Fruit fly (Drosophila melanogaster) whole organism, embryonic: Measurements from ENCODE around the gene CG6330.

ENCODE experiments used
- B-H1 ChIP-seq: fragments of 200-800 bp; sonication (Bioruptor generic); IDR thresholded peaks from 3 replicates; pipeline ENCODE4 v1.3.6; 2022; ENCODE audit warnings: missing biosample characterization, missing genetic modification characterization
- Blimp-1 ChIP-seq: fragments of 200-800 bp; sonication (Bioruptor generic); optimal IDR thresholded peaks from 3 replicates; lab custom pipeline; 2018; ENCODE audit warnings: missing biosample characterization, missing genetic modification characterization, mild to moderate bottlenecking, moderate library complexity, missing genetic modification reagents
- CG10147 ChIP-seq: fragments of 200-800 bp; sonication (Bioruptor generic); optimal IDR thresholded peaks from 2 replicates; lab custom pipeline; 2019; ENCODE audit warnings: missing biosample characterization, mild to moderate bottlenecking, missing genetic modification characterization, moderate library complexity
- CG10543 ChIP-seq: fragments of 200-800 bp; sonication (Bioruptor generic); optimal IDR thresholded peaks from 3 replicates; lab custom pipeline; 2017; ENCODE audit warnings: missing biosample characterization, mild to moderate bottlenecking, missing genetic modification characterization, moderate library complexity
- CG10654 ChIP-seq: fragments of 200-800 bp; sonication (Bioruptor generic); optimal IDR thresholded peaks from 2 replicates; lab custom pipeline; 2016; ENCODE audit warnings: missing biosample characterization, missing genetic modification characterization
- CG12071 ChIP-seq: fragments of 200-800 bp; sonication (Bioruptor generic); optimal IDR thresholded peaks from 3 replicates; lab custom pipeline; 2018; ENCODE audit warnings: missing biosample characterization, mild to moderate bottlenecking, missing genetic modification characterization
- CG13287 ChIP-seq: fragments of 200-800 bp; sonication (Bioruptor generic); IDR thresholded peaks from 2 replicates; pipeline ENCODE4 v1.3.6; 2022; ENCODE audit warnings: missing biosample characterization, missing genetic modification characterization; ENCODE audit not compliant: partially characterized antibody
- CG16813 ChIP-seq: fragments of 200-800 bp; sonication (Bioruptor generic); IDR thresholded peaks from 3 replicates; pipeline ENCODE4 v1.3.6; 2022; ENCODE audit warnings: missing biosample characterization, missing genetic modification characterization; ENCODE audit not compliant: partially characterized antibody
- CG16815 ChIP-seq: fragments of 200-800 bp; sonication (Bioruptor generic); optimal IDR thresholded peaks from 3 replicates; lab custom pipeline; 2017; ENCODE audit warnings: missing biosample characterization, mild to moderate bottlenecking, missing genetic modification characterization
- CG17385 ChIP-seq: fragments of 200-800 bp; sonication (Bioruptor generic); optimal IDR thresholded peaks from 3 replicates; lab custom pipeline; 2018; ENCODE audit warnings: missing biosample characterization, mild to moderate bottlenecking, missing genetic modification characterization
- CG18476 ChIP-seq: fragments of 200-800 bp; sonication (Bioruptor generic); optimal IDR thresholded peaks from 2 replicates; lab custom pipeline; 2016; ENCODE audit warnings: missing biosample characterization, mild to moderate bottlenecking, missing genetic modification characterization
- CG2678 ChIP-seq: fragments of 200-800 bp; sonication (Bioruptor generic); optimal IDR thresholded peaks from 3 replicates; lab custom pipeline; 2019; ENCODE audit warnings: missing biosample characterization, mild to moderate bottlenecking, missing genetic modification characterization, moderate library complexity
- CG2889 ChIP-seq: fragments of 200-800 bp; sonication (Bioruptor generic); IDR thresholded peaks from 3 replicates; pipeline ENCODE4 v1.3.6; 2022; ENCODE audit warnings: missing biosample characterization, missing genetic modification characterization
- CG30020 ChIP-seq: fragments of 200-800 bp; optimal IDR thresholded peaks from 2 replicates; lab custom pipeline; 2019; ENCODE audit warnings: missing biosample characterization, mild to moderate bottlenecking, missing genetic modification characterization, moderate library complexity
- CG30431 ChIP-seq: fragments of 200-800 bp; sonication (Bioruptor generic); optimal IDR thresholded peaks from 2 replicates; lab custom pipeline; 2017; ENCODE audit warnings: missing biosample characterization, missing genetic modification characterization
- CG32767 ChIP-seq: fragments of 200-800 bp; sonication (Bioruptor generic); IDR thresholded peaks from 2 replicates; pipeline ENCODE4 v1.3.6; 2022; ENCODE audit warnings: missing biosample characterization, missing genetic modification characterization
- CG4360 ChIP-seq: fragments of 200-800 bp; sonication (Bioruptor generic); IDR thresholded peaks from 2 replicates; pipeline ENCODE4 v1.3.6; 2022; ENCODE audit warnings: missing biosample characterization, missing genetic modification characterization
- CG4617 ChIP-seq: fragments of 200-800 bp; sonication (Bioruptor generic); optimal IDR thresholded peaks from 3 replicates; lab custom pipeline; 2016; ENCODE audit warnings: missing biosample characterization, missing genetic modification characterization, borderline replicate concordance
- CG5245 ChIP-seq: fragments of 200-800 bp; sonication (Bioruptor generic); optimal IDR thresholded peaks from 3 replicates; lab custom pipeline; 2016; ENCODE audit warnings: missing biosample characterization, missing genetic modification characterization
- CG6272 ChIP-seq: fragments of 200-800 bp; sonication (Bioruptor generic); IDR thresholded peaks from 2 replicates; pipeline ENCODE4 v1.3.6; 2022; ENCODE audit warnings: missing biosample characterization, missing genetic modification characterization
- CG6683 ChIP-seq: fragments of 200-800 bp; sonication (Bioruptor generic); optimal IDR thresholded peaks from 2 replicates; lab custom pipeline; 2017; ENCODE audit warnings: missing biosample characterization, mild to moderate bottlenecking, missing genetic modification characterization, missing genetic modification reagents
- CG7357 ChIP-seq: fragments of 200-800 bp; sonication (Bioruptor generic); IDR thresholded peaks from 3 replicates; pipeline ENCODE4 v1.3.6; 2022; ENCODE audit warnings: missing biosample characterization, missing genetic modification characterization
- CG8089 ChIP-seq: fragments of 200-800 bp; sonication (Bioruptor generic); optimal IDR thresholded peaks from 3 replicates; lab custom pipeline; 2016; ENCODE audit warnings: missing biosample characterization, missing genetic modification characterization
- D19A ChIP-seq: fragments of 200-800 bp; optimal IDR thresholded peaks from 3 replicates; lab custom pipeline; 2019; ENCODE audit warnings: missing biosample characterization, mild to moderate bottlenecking, missing genetic modification characterization, moderate library complexity
- D19B ChIP-seq: fragments of 200-800 bp; sonication (Bioruptor generic); optimal IDR thresholded peaks from 2 replicates; lab custom pipeline; 2017; ENCODE audit warnings: missing biosample characterization, mild to moderate bottlenecking, missing genetic modification characterization
- Dek ChIP-seq: fragments of 200-800 bp; sonication (Bioruptor generic); optimal IDR thresholded peaks from 3 replicates; lab custom pipeline; 2019; ENCODE audit warnings: missing biosample characterization, mild to moderate bottlenecking, missing genetic modification characterization, moderate library complexity
- Hey ChIP-seq: fragments of 200-800 bp; sonication (Bioruptor generic); optimal IDR thresholded peaks from 3 replicates; lab custom pipeline; 2018; ENCODE audit warnings: missing biosample characterization, mild to moderate bottlenecking, missing genetic modification characterization
- HmgZ ChIP-seq: fragments of 200-800 bp; sonication (Bioruptor generic); optimal IDR thresholded peaks from 2 replicates; lab custom pipeline; 2018; ENCODE audit warnings: missing biosample characterization, mild to moderate bottlenecking, missing genetic modification characterization
- Hr3 ChIP-seq: fragments of 200-800 bp; sonication (Bioruptor generic); optimal IDR thresholded peaks from 3 replicates; lab custom pipeline; 2016; ENCODE audit warnings: missing biosample characterization, missing genetic modification characterization
- Pdp1 ChIP-seq, 2 experiments: fragments of 200-800 bp; sonication (Bioruptor generic); optimal IDR thresholded peaks; 3 replicates each; lab custom pipeline; 2016; ENCODE audit warnings: missing biosample characterization in 2 of 2, missing genetic modification characterization in 2 of 2, mild to moderate bottlenecking in 1 of 2, moderate library complexity in 1 of 2
- Six4 ChIP-seq: fragments of 200-800 bp; sonication (Bioruptor generic); optimal IDR thresholded peaks from 2 replicates; lab custom pipeline; 2016; ENCODE audit warnings: missing biosample characterization, missing genetic modification characterization
- Ssrp ChIP-seq: fragments of 200-800 bp; sonication (Bioruptor generic); optimal IDR thresholded peaks from 2 replicates; lab custom pipeline; 2018; ENCODE audit warnings: missing biosample characterization, mild to moderate bottlenecking, missing genetic modification characterization, moderate library complexity
- Usf ChIP-seq: fragments of 200-800 bp; sonication (Bioruptor generic); optimal IDR thresholded peaks from 2 replicates; lab custom pipeline; 2017; ENCODE audit warnings: missing genotype, missing biosample characterization, missing genetic modification characterization
- bowl ChIP-seq: fragments of 200-800 bp; sonication (Bioruptor generic); IDR thresholded peaks from 2 replicates; pipeline ENCODE4 v1.3.6; 2022; ENCODE audit warnings: missing biosample characterization, missing genetic modification characterization
- bsh ChIP-seq, 2 experiments: fragments of 200-800 bp; sonication (Bioruptor generic); optimal IDR thresholded peaks; 2 replicates each; lab custom pipeline; 2017 to 2018; ENCODE audit warnings: mild to moderate bottlenecking in 2 of 2, missing biosample characterization in 2 of 2, missing genetic modification characterization in 2 of 2, moderate library complexity in 1 of 2
- cwo ChIP-seq: fragments of 200-800 bp; sonication (Bioruptor generic); optimal IDR thresholded peaks from 3 replicates; lab custom pipeline; 2017; ENCODE audit warnings: missing biosample characterization, missing genetic modification characterization, mild to moderate bottlenecking, moderate library complexity, missing genetic modification reagents
- dmrt99B ChIP-seq: fragments of 200-800 bp; sonication (Bioruptor generic); optimal IDR thresholded peaks from 2 replicates; lab custom pipeline; 2018; ENCODE audit warnings: missing biosample characterization, mild to moderate bottlenecking, missing genetic modification characterization, moderate library complexity
- ems ChIP-seq: fragments of 200-800 bp; sonication (Bioruptor generic); optimal IDR thresholded peaks from 3 replicates; lab custom pipeline; 2016; ENCODE audit warnings: missing biosample characterization, missing genetic modification characterization
- en ChIP-seq: fragments of 200-800 bp; sonication (Bioruptor generic); optimal IDR thresholded peaks from 2 replicates; lab custom pipeline; 2016; ENCODE audit warnings: missing biosample characterization, missing genetic modification characterization
- esg ChIP-seq: fragments of 200-800 bp; sonication (Bioruptor generic); conservative IDR thresholded peaks from 2 replicates; pipeline ENCODE4 v1.3.6; 2022; ENCODE audit warnings: missing biosample characterization, missing genetic modification characterization
- insv ChIP-seq, 2 experiments: fragments of 200-800 bp; sonication (Bioruptor generic); optimal IDR thresholded peaks; 3 replicates each; lab custom pipeline; 2016 to 2018; ENCODE audit warnings: missing biosample characterization in 2 of 2, missing genetic modification characterization in 2 of 2
- lilli ChIP-seq: fragments of 200-800 bp; sonication (Bioruptor generic); optimal IDR thresholded peaks from 3 replicates; lab custom pipeline; 2016; ENCODE audit warnings: missing biosample characterization, missing genetic modification characterization
- org-1 ChIP-seq: fragments of 200-800 bp; sonication (Bioruptor generic); optimal IDR thresholded peaks from 2 replicates; lab custom pipeline; 2017; ENCODE audit warnings: missing biosample characterization, missing genetic modification characterization
- peb ChIP-seq: fragments of 200-800 bp; sonication (Bioruptor generic); IDR thresholded peaks from 2 replicates; pipeline ENCODE4 v1.3.6; 2022; ENCODE audit warnings: missing biosample characterization, missing genetic modification characterization
- sna ChIP-seq: fragments of 200-800 bp; sonication (Bioruptor generic); IDR thresholded peaks from 2 replicates; pipeline ENCODE4 v1.3.6; 2022; ENCODE audit warnings: missing biosample characterization, missing genetic modification characterization; ENCODE audit not compliant: partially characterized antibody
- sqz ChIP-seq: fragments of 200-800 bp; sonication (Bioruptor generic); optimal IDR thresholded peaks from 3 replicates; lab custom pipeline; 2018; ENCODE audit warnings: missing biosample characterization, mild to moderate bottlenecking, missing genetic modification characterization
- sug ChIP-seq: fragments of 200-800 bp; optimal IDR thresholded peaks from 2 replicates; lab custom pipeline; 2019; ENCODE audit warnings: missing biosample characterization, mild to moderate bottlenecking, missing genetic modification characterization, moderate library complexity
- toy ChIP-seq: fragments of 200-800 bp; sonication (Bioruptor generic); IDR thresholded peaks from 2 replicates; pipeline ENCODE4 v1.3.6; 2022; ENCODE audit warnings: missing biosample characterization, missing genetic modification characterization
- tup ChIP-seq: fragments of 200-800 bp; sonication (Bioruptor generic); optimal IDR thresholded peaks from 2 replicates; lab custom pipeline; 2016; ENCODE audit warnings: missing biosample characterization, mild to moderate bottlenecking, missing genetic modification characterization, moderate library complexity
- tx ChIP-seq: fragments of 200-800 bp; sonication (Bioruptor generic); optimal IDR thresholded peaks from 2 replicates; lab custom pipeline; 2016; ENCODE audit warnings: missing biosample characterization, missing genetic modification characterization

The CG6330 gene

dm6 chr3R:26952200-26952856, 6.0 kb downstream of the CG6330 start:
- TF ChIP-seq sug (tag; lab: Kevin White, UChicago) (peak; percentile 99), toy (GFP tag; lab: Robert Waterston, UW) (no peak), insv (GFP tag; optimal IDR thresholded peaks at IDR 0.05; lab: Kevin White, UChicago) (no peak), CG32767 (GFP tag; lab: Robert Waterston, UW) (no peak), Dek (peak; percentile 8), Blimp-1 (GFP tag; lab: Kevin White, UChicago) (no peak), CG6272 (GFP tag; lab: Robert Waterston, UW) (no peak), org-1 (GFP tag; lab: Kevin White, UChicago) (no peak), CG10147 (GFP tag; lab: Kevin White, UChicago) (no peak), esg (GFP tag; lab: Robert Waterston, UW) (no peak), Hr3 (GFP tag; lab: Kevin White, UChicago) (no peak), en (GFP tag; lab: Kevin White, UChicago) (no peak), CG2678 (peak; percentile 41), sqz (no peak), CG8089 (GFP tag; lab: Kevin White, UChicago) (no peak), CG17385 (GFP tag; lab: Kevin White, UChicago) (peak; percentile 42), CG10543 (GFP tag; lab: Kevin White, UChicago) (no peak), CG16813 (GFP tag; lab: Robert Waterston, UW) (no peak), CG16815 (GFP tag; lab: Kevin White, UChicago) (no peak), CG6683 (GFP tag; lab: Kevin White, UChicago) (no peak), CG7357 (GFP tag; lab: Robert Waterston, UW) (no peak), CG4360 (no peak), lilli (peak; percentile 61), CG30431 (GFP tag; lab: Kevin White, UChicago) (no peak), Ssrp (tag; lab: Kevin White, UChicago) (no peak), B-H1 (no peak), CG13287 (no peak), Six4 (no peak), Pdp1 (GFP tag; optimal IDR thresholded peaks at IDR 0.05; lab: Kevin White, UChicago) (peak; percentile 19 to 67), D19B (GFP tag; lab: Kevin White, UChicago) (peak; percentile 92), CG10654 (GFP tag; lab: Kevin White, UChicago) (no peak), CG2889 (no peak), HmgZ (tag; lab: Kevin White, UChicago) (peak; percentile 43), D19A (tag; lab: Kevin White, UChicago) (peak; percentile 49), tx (no peak), bowl (GFP tag; lab: Robert Waterston, UW) (no peak), sna (GFP tag; lab: Robert Waterston, UW) (no peak), cwo (GFP tag; lab: Kevin White, UChicago) (peak; percentile 74), dmrt99B (tag; lab: Kevin White, UChicago) (peak; percentile 13), Hey (tag; lab: Kevin White, UChicago) (no peak), CG12071 (GFP tag; lab: Kevin White, UChicago) (no peak), CG18476 (GFP tag; lab: Kevin White, UChicago) (no peak), Usf (GFP tag; lab: Kevin White, UChicago) (no peak), bsh (GFP tag; optimal IDR thresholded peaks at IDR 0.05; lab: Kevin White, UChicago) (no peak), peb (no peak), CG5245 (GFP tag; lab: Kevin White, UChicago) (no peak), ems (GFP tag; lab: Kevin White, UChicago) (no peak), CG4617 (GFP tag; lab: Kevin White, UChicago) (no peak), CG30020 (tag; lab: Kevin White, UChicago) (no peak), tup (GFP tag; lab: Kevin White, UChicago) (no peak)
